Worm (Caenorhabditis elegans) whole organism, L2 larva: ENCODE measurements around the gene R160.12.

ENCODE experiments used
- elt-3 ChIP-seq: sonication (generic microtip); optimal IDR thresholded peaks from 2 replicates; lab custom pipeline; 2017; ENCODE audit warnings: missing biosample characterization, missing genetic modification characterization
- mab-5 ChIP-seq: fragments of 150-350 bp; optimal IDR thresholded peaks from 2 replicates; lab custom pipeline; 2014; ENCODE audit warnings: missing biosample characterization, missing genetic modification characterization
- nhr-12 ChIP-seq: fragments of 150-350 bp; optimal IDR thresholded peaks from 2 replicates; lab custom pipeline; 2014; ENCODE audit warnings: missing biosample characterization, missing genetic modification characterization
- nhr-77 ChIP-seq: fragments of 150-350 bp; optimal IDR thresholded peaks from 2 replicates; lab custom pipeline; 2014; ENCODE audit warnings: missing biosample characterization, missing genetic modification characterization
- ztf-11 ChIP-seq: sonication (generic microtip); optimal IDR thresholded peaks from 2 replicates; lab custom pipeline; 2017; ENCODE audit warnings: missing biosample characterization, missing genetic modification characterization
- ztf-4 ChIP-seq: fragments of 150-350 bp; optimal IDR thresholded peaks from 2 replicates; lab custom pipeline; 2014; ENCODE audit warnings: missing biosample characterization, missing genetic modification characterization

ce11 chrX:4418751-4419150 lies 41.2 kb upstream of the R160.12 start, which contains the start of gene dop-1:
- TF ChIP-seq ztf-11 (tag; lab: Kevin White, UChicago) (no peak), nhr-12 (tag; lab: Kevin White, UChicago) (no peak), elt-3 (no peak), ztf-4 (no peak), nhr-77 (tag; lab: Kevin White, UChicago) (no peak), mab-5 (tag; lab: Kevin White, UChicago) (no peak)
